Fruit fly (Drosophila melanogaster) whole organism, prepupa: ENCODE data around the gene CG12402.

Source experiments
- Blimp-1 ChIP-seq: fragments of 200-800 bp; sonication (Bioruptor generic); optimal IDR thresholded peaks from 3 replicates; lab custom pipeline; 2017; ENCODE audit warnings: missing biosample characterization, missing genetic modification characterization, mild to moderate bottlenecking, moderate library complexity, missing genetic modification reagents
- CG10631 ChIP-seq: fragments of 200-800 bp; sonication (Bioruptor generic); optimal IDR thresholded peaks from 2 replicates; lab custom pipeline; 2016; ENCODE audit warnings: missing biosample characterization, missing genetic modification characterization
- CG10669 ChIP-seq: fragments of 200-800 bp; sonication (Bioruptor generic); optimal IDR thresholded peaks from 3 replicates; lab custom pipeline; 2018; ENCODE audit warnings: missing biosample characterization, mild to moderate bottlenecking, missing genetic modification characterization, moderate library complexity
- CG11762 ChIP-seq: fragments of 200-800 bp; sonication (Bioruptor generic); optimal IDR thresholded peaks from 3 replicates; lab custom pipeline; 2016; ENCODE audit warnings: missing biosample characterization, missing genetic modification characterization; ENCODE audit not compliant: insufficient read depth
- CG15336 ChIP-seq: fragments of 200-800 bp; sonication (Bioruptor generic); IDR thresholded peaks from 2 replicates; pipeline ENCODE4 v1.3.6; 2022; ENCODE audit warnings: missing biosample characterization, missing genetic modification characterization
- CG1621 ChIP-seq: fragments of 200-800 bp; sonication (Bioruptor generic); optimal IDR thresholded peaks from 3 replicates; lab custom pipeline; 2018; ENCODE audit warnings: missing biosample characterization, mild to moderate bottlenecking, missing genetic modification characterization
- CG16779 ChIP-seq: fragments of 200-800 bp; sonication (Bioruptor generic); optimal IDR thresholded peaks from 3 replicates; lab custom pipeline; 2017; ENCODE audit warnings: missing biosample characterization, mild to moderate bottlenecking, missing genetic modification characterization
- CG31627 ChIP-seq: fragments of 200-800 bp; sonication (Bioruptor generic); optimal IDR thresholded peaks from 3 replicates; lab custom pipeline; 2016; ENCODE audit warnings: missing biosample characterization, missing genetic modification characterization
- CG3919 ChIP-seq: fragments of 200-800 bp; sonication (Bioruptor generic); optimal IDR thresholded peaks from 3 replicates; lab custom pipeline; 2016; ENCODE audit warnings: missing biosample characterization, missing genetic modification characterization
- CG4318 ChIP-seq: fragments of 200-800 bp; sonication (Bioruptor generic); optimal IDR thresholded peaks from 3 replicates; lab custom pipeline; 2017; ENCODE audit warnings: missing biosample characterization, mild to moderate bottlenecking, missing genetic modification characterization
- CG6163 ChIP-seq: fragments of 200-800 bp; sonication (Bioruptor generic); IDR thresholded peaks from 3 replicates; pipeline ENCODE4 v1.3.6; 2022; ENCODE audit warnings: missing biosample characterization, missing genetic modification characterization
- CG6276 ChIP-seq: fragments of 200-800 bp; sonication (Bioruptor generic); optimal IDR thresholded peaks from 2 replicates; lab custom pipeline; 2017; ENCODE audit warnings: missing biosample characterization, mild to moderate bottlenecking, missing genetic modification characterization
- CG6792 ChIP-seq: fragments of 200-800 bp; sonication (Bioruptor generic); optimal IDR thresholded peaks from 3 replicates; lab custom pipeline; 2016; ENCODE audit warnings: missing biosample characterization, missing genetic modification characterization
- CG6808 ChIP-seq: fragments of 200-800 bp; sonication (Bioruptor generic); optimal IDR thresholded peaks from 3 replicates; lab custom pipeline; 2017; ENCODE audit warnings: missing biosample characterization, missing genetic modification characterization, mild to moderate bottlenecking, moderate library complexity, missing genetic modification reagents
- CG8632 ChIP-seq: fragments of 200-800 bp; sonication (Bioruptor generic); optimal IDR thresholded peaks from 3 replicates; lab custom pipeline; 2016; ENCODE audit warnings: missing biosample characterization, missing genetic modification characterization
- CG9139 ChIP-seq: fragments of 200-800 bp; sonication (Bioruptor generic); optimal IDR thresholded peaks from 3 replicates; lab custom pipeline; 2017; ENCODE audit warnings: missing biosample characterization, mild to moderate bottlenecking, missing genetic modification characterization
- Eip93F ChIP-seq: fragments of 200-800 bp; sonication (Bioruptor generic); optimal IDR thresholded peaks from 2 replicates; lab custom pipeline; 2016; ENCODE audit warnings: missing biosample characterization, mild to moderate bottlenecking, missing genetic modification characterization
- Ets21C ChIP-seq: fragments of 200-800 bp; sonication (Bioruptor generic); optimal IDR thresholded peaks from 3 replicates; lab custom pipeline; 2016; ENCODE audit warnings: missing biosample characterization, missing genetic modification characterization
- Ets96B ChIP-seq: fragments of 200-800 bp; optimal IDR thresholded peaks from 2 replicates; lab custom pipeline; 2019; ENCODE audit warnings: missing biosample characterization, mild to moderate bottlenecking, missing genetic modification characterization, moderate library complexity
- Hr38 ChIP-seq: sonication (Bioruptor generic); optimal IDR thresholded peaks from 2 replicates; lab custom pipeline; 2016; ENCODE audit warnings: missing biosample characterization, missing genetic modification characterization
- Hr39 ChIP-seq: fragments of 200-800 bp; sonication (Bioruptor generic); optimal IDR thresholded peaks from 2 replicates; lab custom pipeline; 2016; ENCODE audit warnings: missing biosample characterization, missing genetic modification characterization
- Hr4 ChIP-seq: fragments of 200-800 bp; sonication (Bioruptor generic); optimal IDR thresholded peaks from 3 replicates; lab custom pipeline; 2016; ENCODE audit warnings: missing biosample characterization, missing genetic modification characterization
- Lpt ChIP-seq: fragments of 200-800 bp; sonication (Bioruptor generic); optimal IDR thresholded peaks from 3 replicates; lab custom pipeline; 2016; ENCODE audit warnings: missing biosample characterization, missing genetic modification characterization
- Met ChIP-seq: fragments of 200-800 bp; sonication (Bioruptor generic); optimal IDR thresholded peaks from 3 replicates; lab custom pipeline; 2016; ENCODE audit warnings: missing biosample characterization, missing genetic modification characterization
- OdsH ChIP-seq: fragments of 200-800 bp; sonication (Bioruptor generic); optimal IDR thresholded peaks from 3 replicates; lab custom pipeline; 2016; ENCODE audit warnings: missing biosample characterization, missing genetic modification characterization
- Smox ChIP-seq: fragments of 200-800 bp; sonication (Bioruptor generic); optimal IDR thresholded peaks from 3 replicates; lab custom pipeline; 2016; ENCODE audit warnings: missing biosample characterization, missing genetic modification characterization
- Sox14 ChIP-seq: fragments of 200-800 bp; sonication (Bioruptor generic); optimal IDR thresholded peaks from 3 replicates; lab custom pipeline; 2016; ENCODE audit warnings: missing biosample characterization, missing genetic modification characterization
- Sox15 ChIP-seq: fragments of 200-800 bp; sonication (Bioruptor generic); optimal IDR thresholded peaks from 3 replicates; lab custom pipeline; 2016; ENCODE audit warnings: missing biosample characterization, missing genetic modification characterization
- achi ChIP-seq: fragments of 200-800 bp; sonication (Bioruptor generic); optimal IDR thresholded peaks from 3 replicates; lab custom pipeline; 2016; ENCODE audit warnings: missing biosample characterization, missing genetic modification characterization
- cyc ChIP-seq: fragments of 200-800 bp; sonication (Bioruptor generic); optimal IDR thresholded peaks from 3 replicates; lab custom pipeline; 2016; ENCODE audit warnings: missing biosample characterization, missing genetic modification characterization
- dac ChIP-seq: fragments of 200-800 bp; sonication (Bioruptor generic); optimal IDR thresholded peaks from 2 replicates; lab custom pipeline; 2017; ENCODE audit warnings: missing biosample characterization, mild to moderate bottlenecking, missing genetic modification characterization
- dsx ChIP-seq: fragments of 200-800 bp; optimal IDR thresholded peaks from 3 replicates; lab custom pipeline; 2019; ENCODE audit warnings: missing biosample characterization, mild to moderate bottlenecking, missing genetic modification characterization, moderate library complexity; ENCODE audit not compliant: poor library complexity, severe bottlenecking
- eg ChIP-seq: fragments of 200-800 bp; sonication (Bioruptor generic); IDR thresholded peaks from 3 replicates; pipeline ENCODE4 v1.3.6; 2022; ENCODE audit warnings: missing biosample characterization, missing genetic modification characterization
- esn ChIP-seq: fragments of 200-800 bp; sonication (Bioruptor generic); optimal IDR thresholded peaks from 2 replicates; lab custom pipeline; 2016; ENCODE audit warnings: missing biosample characterization, mild to moderate bottlenecking, missing genetic modification characterization, moderate library complexity
- fd59A ChIP-seq: fragments of 200-800 bp; sonication (Bioruptor generic); optimal IDR thresholded peaks from 2 replicates; lab custom pipeline; 2017; ENCODE audit warnings: missing biosample characterization, mild to moderate bottlenecking, missing genetic modification characterization, missing genetic modification reagents
- fd85E ChIP-seq: fragments of 200-800 bp; sonication (Bioruptor generic); optimal IDR thresholded peaks from 3 replicates; lab custom pipeline; 2016; ENCODE audit warnings: missing biosample characterization, missing genetic modification characterization
- fkh ChIP-seq: fragments of 200-800 bp; sonication (Bioruptor generic); optimal IDR thresholded peaks from 3 replicates; lab custom pipeline; 2017; ENCODE audit warnings: missing biosample characterization, mild to moderate bottlenecking, missing genetic modification characterization, moderate library complexity
- lz ChIP-seq: fragments of 200-800 bp; sonication (Bioruptor generic); optimal IDR thresholded peaks from 3 replicates; lab custom pipeline; 2016; ENCODE audit warnings: missing biosample characterization, missing genetic modification characterization
- net ChIP-seq: fragments of 200-800 bp; sonication (Bioruptor generic); optimal IDR thresholded peaks from 3 replicates; lab custom pipeline; 2016; ENCODE audit warnings: missing biosample characterization, missing genetic modification characterization
- salr ChIP-seq, 2 experiments: fragments of 200-800 bp; sonication (Bioruptor generic); optimal IDR thresholded peaks; 3 replicates each; lab custom pipeline; 2016 to 2018; ENCODE audit warnings: missing biosample characterization in 2 of 2, missing genetic modification characterization in 2 of 2, mild to moderate bottlenecking in 1 of 2
- ss ChIP-seq, 2 experiments: fragments of 200-800 bp; sonication (Bioruptor generic); optimal IDR thresholded peaks; 2 replicates in 1 of 2; 3 replicates in 1 of 2; lab custom pipeline; 2017 to 2018; ENCODE audit warnings: mild to moderate bottlenecking in 2 of 2, missing biosample characterization in 2 of 2, missing genetic modification characterization in 2 of 2, moderate library complexity in 1 of 2
- svp ChIP-seq: fragments of 200-800 bp; sonication (Bioruptor generic); peaks from one replicate; lab custom pipeline; 2016; ENCODE audit warnings: missing biosample characterization, missing genetic modification characterization
- topi ChIP-seq: fragments of 200-800 bp; sonication (Bioruptor generic); optimal IDR thresholded peaks from 3 replicates; lab custom pipeline; 2016; ENCODE audit warnings: missing biosample characterization, missing genetic modification characterization
- vri ChIP-seq: fragments of 200-800 bp; sonication (Bioruptor generic); optimal IDR thresholded peaks from 3 replicates; lab custom pipeline; 2016; ENCODE audit warnings: missing biosample characterization, mild to moderate bottlenecking, missing genetic modification characterization

CG12402 gene

dm6 chr3R:14125479-14126121, 17.5 kb upstream of the CG12402 start, which contains the start of the genes 140up and Polr2B (continued):
- TF ChIP-seq fd85E (GFP tag; lab: Kevin White, UChicago) = peak; percentile 59
- TF ChIP-seq cyc = peak; percentile 89
- TF ChIP-seq Eip93F (GFP tag; lab: Kevin White, UChicago) = peak; percentile 33
- no peak for TF ChIP-seq CG9139 (GFP tag; lab: Kevin White, UChicago)
- TF ChIP-seq eg (GFP tag; lab: Robert Waterston, UW) = peak; percentile 87
- peak; percentile 73 for TF ChIP-seq Sox14 (GFP tag; lab: Kevin White, UChicago)
- peak; percentile 92 for TF ChIP-seq CG3919 (GFP tag; lab: Kevin White, UChicago)
- TF ChIP-seq CG6792 = peak; percentile 87
- TF ChIP-seq fkh (GFP tag; lab: Kevin White, UChicago) = peak; percentile 83
- TF ChIP-seq vri (GFP tag; lab: Kevin White, UChicago) = peak; percentile 84
- TF ChIP-seq svp = peak; percentile 88
- peak; percentile 87 for TF ChIP-seq Hr39 (GFP tag; lab: Kevin White, UChicago)
- peak; percentile 86 for TF ChIP-seq topi (GFP tag; lab: Kevin White, UChicago)
- TF ChIP-seq CG31627 (GFP tag; lab: Kevin White, UChicago) = peak; percentile 90
- TF ChIP-seq CG4318 = peak; percentile 80
- peak; percentile 92 for TF ChIP-seq CG8632 (GFP tag; lab: Kevin White, UChicago)
- peak; percentile 92 for TF ChIP-seq achi (GFP tag; lab: Kevin White, UChicago)
- peak; percentile 87 for TF ChIP-seq CG11762 (GFP tag; lab: Kevin White, UChicago)
- peak; percentile 71 for TF ChIP-seq fd59A (GFP tag; lab: Kevin White, UChicago)
- peak; percentile 96 for TF ChIP-seq CG10631 (GFP tag; lab: Kevin White, UChicago)
- peak; percentile 86 for TF ChIP-seq Met (GFP tag; lab: Kevin White, UChicago)
- peak; percentile 63 for TF ChIP-seq dac
- TF ChIP-seq CG16779 (tag; lab: Kevin White, UChicago) = no peak
- TF ChIP-seq Ets96B (tag; lab: Kevin White, UChicago) = peak; percentile 88
- TF ChIP-seq CG6276 = no peak
- no peak for TF ChIP-seq CG6808 (GFP tag; lab: Kevin White, UChicago)
- TF ChIP-seq Blimp-1 (GFP tag; lab: Kevin White, UChicago) = peak; percentile 70
- peak; percentile 87 for TF ChIP-seq Sox15 (GFP tag; lab: Kevin White, UChicago)
- TF ChIP-seq, all 60 proteins: peak for 54

dm6 chr3R:14122347-14122812, 14.3 kb upstream of the CG12402 start, which contains the start of the genes Abi and twf:
Gene Abi (minus strand): TSS chr3R:14122420.
Gene twf (plus strand): TSS chr3R:14122654.
- TF ChIP-seq eg (GFP tag; lab: Robert Waterston, UW) = peak; percentile 42; the same call in 2 of the 3 replicates
- peak; percentile 52; the same call in 1 of the 3 replicates for TF ChIP-seq CG6163 (GFP tag; lab: Robert Waterston, UW)
- peak; percentile 62 for TF ChIP-seq topi (GFP tag; lab: Kevin White, UChicago)
- TF ChIP-seq CG16779 (tag; lab: Kevin White, UChicago) = no peak
- TF ChIP-seq ss (GFP tag; optimal IDR thresholded peaks at IDR 0.05; lab: Kevin White, UChicago) = no peak
- no peak for TF ChIP-seq Eip93F (GFP tag; lab: Kevin White, UChicago)
- TF ChIP-seq Sox14 (GFP tag; lab: Kevin White, UChicago) = peak; percentile 74
- no peak for TF ChIP-seq Blimp-1 (GFP tag; lab: Kevin White, UChicago)
- TF ChIP-seq svp = peak; percentile 73
- TF ChIP-seq dac = no peak
- no peak for TF ChIP-seq Hr38
- peak; percentile 33 for TF ChIP-seq net (GFP tag; lab: Kevin White, UChicago)
- TF ChIP-seq Ets21C (GFP tag; lab: Kevin White, UChicago) = peak; percentile 39
- no peak for TF ChIP-seq CG6276
- TF ChIP-seq fd59A (GFP tag; lab: Kevin White, UChicago) = peak; percentile 14
- peak; percentile 61 for TF ChIP-seq CG6792
- TF ChIP-seq CG9139 (GFP tag; lab: Kevin White, UChicago) = no peak
- TF ChIP-seq vri (GFP tag; lab: Kevin White, UChicago) = peak; percentile 38
- TF ChIP-seq Hr4 (GFP tag; lab: Kevin White, UChicago) = no peak
- no peak for TF ChIP-seq Lpt (GFP tag; lab: Kevin White, UChicago)
- TF ChIP-seq Smox (GFP tag; lab: Kevin White, UChicago) = peak; percentile 64
- peak; percentile 37 for TF ChIP-seq CG1621 (tag; lab: Kevin White, UChicago)
- peak; percentile 77 for TF ChIP-seq esn
- peak; percentile 70 for TF ChIP-seq cyc
- peak; percentile 77 for TF ChIP-seq CG31627 (GFP tag; lab: Kevin White, UChicago)
- peak; percentile 80 for TF ChIP-seq OdsH (GFP tag; lab: Kevin White, UChicago)
- TF ChIP-seq dsx (GFP tag; lab: Kevin White, UChicago) = no peak
- TF ChIP-seq salr (GFP tag; optimal IDR thresholded peaks at IDR 0.05; lab: Kevin White, UChicago) = no peak
- TF ChIP-seq CG8632 (GFP tag; lab: Kevin White, UChicago) = peak; percentile 45
- 0 out of 2 replicates have a peak, but pooled peaks have one; percentile 30 for TF ChIP-seq CG15336
- TF ChIP-seq lz (GFP tag; lab: Kevin White, UChicago) = peak; percentile 70
- no peak for TF ChIP-seq CG10669
- peak; percentile 78 for TF ChIP-seq CG3919 (GFP tag; lab: Kevin White, UChicago)
- TF ChIP-seq achi (GFP tag; lab: Kevin White, UChicago) = peak; percentile 63
- peak; percentile 72 for TF ChIP-seq CG10631 (GFP tag; lab: Kevin White, UChicago)
- no peak for TF ChIP-seq CG4318
